Worm (Caenorhabditis elegans) whole organism, L4 larva: ENCODE results near the gene patr-1.

Source experiments
- R02D3.7 ChIP-seq: fragments of 150-350 bp; sonication (generic microtip); optimal IDR thresholded peaks from 3 replicates; lab custom pipeline; 2014; ENCODE audit warnings: missing biosample characterization, missing genetic modification characterization
- Y48G9A.11 ChIP-seq: fragments of 200-800 bp; sonication (Bioruptor generic); IDR thresholded peaks from 2 replicates; pipeline ENCODE4 v1.3.6; 2022; ENCODE audit warnings: missing genetic modification reagents, missing genetic modification characterization, missing compliant biosample characterization
- ceh-62 ChIP-seq: sonication (generic microtip); optimal IDR thresholded peaks from 2 replicates; lab custom pipeline; 2017; ENCODE audit warnings: missing biosample characterization, missing genetic modification characterization
- ces-1 ChIP-seq: fragments of 150-350 bp; sonication (generic microtip); optimal IDR thresholded peaks from 4 replicates; lab custom pipeline; 2014; ENCODE audit warnings: missing biosample characterization, missing genetic modification reagents, missing genetic modification characterization
- nhr-11 ChIP-seq: fragments of 150-350 bp; optimal IDR thresholded peaks from 2 replicates; lab custom pipeline; 2014; ENCODE audit warnings: missing biosample characterization, missing genetic modification characterization
- nhr-237 ChIP-seq: sonication (generic microtip); optimal IDR thresholded peaks from 2 replicates; lab custom pipeline; 2017; ENCODE audit warnings: missing biosample characterization, missing genetic modification characterization
- nhr-77 ChIP-seq: fragments of 150-350 bp; optimal IDR thresholded peaks from 2 replicates; lab custom pipeline; 2014; ENCODE audit warnings: missing biosample characterization, missing genetic modification characterization
- pha-4 ChIP-seq, 2 experiments: fragments of 150-350 bp in 1 of 2; fragments of 200-800 bp in 1 of 2; sonication (Bioruptor generic) in 1 of 2; IDR thresholded peaks in 1 of 2; optimal IDR thresholded peaks in 1 of 2; 2 replicates each; pipeline versions ENCODE4 v1.3.6 to Lab custom; 2014 to 2022; ENCODE audit warnings: missing genetic modification characterization in 2 of 2, missing genetic modification reagents in 2 of 2, missing biosample characterization in 1 of 2, missing compliant biosample characterization in 1 of 2
- pqm-1 ChIP-seq: sonication (generic microtip); optimal IDR thresholded peaks from 2 replicates; lab custom pipeline; 2017; ENCODE audit warnings: missing biosample characterization, missing genetic modification characterization
- saeg-2 ChIP-seq: fragments of 200-800 bp; sonication (Bioruptor generic); IDR thresholded peaks from 2 replicates; pipeline ENCODE4 v1.3.6; 2022; ENCODE audit warnings: missing genetic modification reagents, missing genetic modification characterization, missing compliant biosample characterization
- spr-1 ChIP-seq: sonication (generic microtip); optimal IDR thresholded peaks from 2 replicates; lab custom pipeline; 2016; ENCODE audit warnings: mild to moderate bottlenecking, missing genetic modification characterization, missing compliant biosample characterization

DNA sequence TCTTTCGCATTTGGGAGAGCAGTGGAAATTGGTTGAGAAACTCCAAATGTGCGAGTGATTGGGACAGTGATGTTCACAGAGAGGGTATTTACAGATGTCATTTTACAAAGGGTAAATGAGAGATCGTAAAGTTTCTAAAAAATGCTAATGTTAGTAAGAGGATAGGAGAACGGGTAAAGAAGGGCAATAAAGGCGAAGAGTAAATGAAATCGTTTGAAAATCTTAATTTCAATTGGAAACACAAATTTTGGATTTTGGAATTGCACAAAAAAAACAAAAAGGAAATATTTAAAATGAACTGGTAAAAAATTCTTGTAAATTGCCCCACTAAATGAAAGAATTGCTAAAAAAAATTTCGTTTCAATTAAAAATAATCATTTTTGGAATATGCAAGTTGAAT lies 38.7 kb upstream of the patr-1 start, which contains the start of gene pap-3:
- TF ChIP-seq saeg-2 (no peak), pqm-1 (tag; lab: Kevin White, UChicago) (no peak), nhr-237 (tag; lab: Kevin White, UChicago) (no peak), nhr-11 (tag; lab: Kevin White, UChicago) (no peak), spr-1 (tag; lab: Kevin White, UChicago) (no peak), ceh-62 (tag; lab: Kevin White, UChicago) (no peak), R02D3.7 (no peak), nhr-77 (tag; lab: Kevin White, UChicago) (no peak), Y48G9A.11 (GFP tag; lab: Robert Waterston, UW) (no peak), ces-1 (GFP tag; lab: Kevin White, UChicago) (no peak), pha-4 (GFP tag; IDR thresholded peaks at IDR 0.05; lab: Robert Waterston, UW) (no peak), pha-4 (tag; optimal IDR thresholded peaks at IDR 0.05; lab: Kevin White, UChicago) (no peak)
